Worm (Caenorhabditis elegans): Measurements from ENCODE around the gene tank-1.

DNA sequence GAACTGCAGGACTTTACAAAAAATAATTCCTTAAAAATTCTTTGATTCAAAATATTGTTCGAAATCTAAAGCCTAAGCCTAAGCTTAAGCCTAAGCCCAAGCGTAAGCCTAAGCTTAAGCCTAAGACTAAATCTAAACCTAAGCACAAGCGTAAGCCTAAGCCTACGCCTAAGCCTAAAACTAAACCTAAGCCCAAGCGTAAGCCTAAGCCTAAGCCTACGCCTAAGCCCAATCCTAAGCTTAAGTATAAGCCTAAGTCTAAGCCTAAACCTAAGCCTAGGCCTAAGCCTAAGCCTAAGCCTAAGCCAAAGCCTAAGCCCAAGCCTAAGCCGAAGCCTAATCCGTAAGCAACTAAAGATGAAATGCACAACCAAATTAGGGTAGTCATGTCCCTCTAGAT lies 55.0 kb downstream of the tank-1 start:
- no peak for TF ChIP-seq ama-1 (optimal IDR thresholded peaks at IDR 0.05)
- TF ChIP-seq unc-39 (tag; optimal IDR thresholded peaks at IDR 0.05) = no peak
- no peak for TF ChIP-seq ceh-82 (tag; optimal IDR thresholded peaks at IDR 0.05)
- no peak for TF ChIP-seq lsy-2 (tag; optimal IDR thresholded peaks at IDR 0.05)
- TF ChIP-seq pqm-1 (tag; optimal IDR thresholded peaks at IDR 0.05) = no peak
- TF ChIP-seq dmd-6 (GFP tag; IDR thresholded peaks at IDR 0.05) = no peak
